Fruit fly (Drosophila melanogaster): ENCODE results near the gene Sfmbt.

Sfmbt gene

DNA sequence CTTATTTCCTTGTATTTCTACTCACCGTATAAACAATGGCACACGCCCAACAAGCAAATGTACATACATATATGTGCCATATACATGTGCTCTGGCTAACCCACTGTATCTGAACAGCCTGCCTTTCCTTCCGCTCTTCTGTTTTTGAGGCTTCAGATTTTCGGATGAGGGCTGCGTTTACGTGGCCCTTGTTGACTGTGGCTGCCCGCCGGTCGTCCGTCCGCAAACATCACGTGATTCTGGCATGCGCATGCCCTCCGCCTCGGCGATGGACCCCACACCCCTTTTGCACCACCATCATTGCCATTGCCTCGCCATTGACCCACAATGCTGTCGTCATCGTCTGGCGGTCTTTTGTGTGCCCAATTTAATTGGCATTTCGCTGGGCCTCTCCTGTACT, 28.7 kb upstream of the Sfmbt start (continued):
- TF ChIP-seq Ptx1 (GFP tag; IDR thresholded peaks at IDR 0.05) (no peak), Sox100B (GFP tag; optimal IDR thresholded peaks at IDR 0.05) (peak; percentile 9), CG10147 (GFP tag; optimal IDR thresholded peaks at IDR 0.05) (peak; percentile 3), CoRest (tag; optimal IDR thresholded peaks at IDR 0.05) (no peak), yki (optimal IDR thresholded peaks at IDR 0.05) (no peak), nerfin-2 (GFP tag; IDR thresholded peaks at IDR 0.05; ENCODE audit: partially characterized antibody) (no peak), stc (GFP tag; IDR thresholded peaks at IDR 0.05) (no peak), pho (GFP tag; optimal IDR thresholded peaks at IDR 0.05) (peak; percentile 64), hth (optimal IDR thresholded peaks at IDR 0.05) (no peak), Asciz (GFP tag; optimal IDR thresholded peaks at IDR 0.05) (no peak), gsb (GFP tag; IDR thresholded peaks at IDR 0.05) (no peak), lola (GFP tag; optimal IDR thresholded peaks at IDR 0.05) (no peak), crp (GFP tag; optimal IDR thresholded peaks at IDR 0.05) (peak in 1 of 2 experiments; percentile 7), CG2202 (tag; optimal IDR thresholded peaks at IDR 0.05) (peak; percentile 3), sna (GFP tag; IDR thresholded peaks at IDR 0.05; ENCODE audit: partially characterized antibody) (no peak), CG7745 (tag; optimal IDR thresholded peaks at IDR 0.05) (no peak), Hmr (GFP tag; optimal IDR thresholded peaks at IDR 0.05) (peak; percentile 55), jumu (GFP tag; optimal IDR thresholded peaks at IDR 0.05) (no peak), Neu2 (GFP tag; optimal IDR thresholded peaks at IDR 0.05; ENCODE audit: borderline replicate concordance) (no peak), Side (GFP tag; optimal IDR thresholded peaks at IDR 0.05) (peak; percentile 27), CG11504 (tag; optimal IDR thresholded peaks at IDR 0.05) (no peak), HmgZ (tag; optimal IDR thresholded peaks at IDR 0.05) (peak; percentile 7), luna (GFP tag; optimal IDR thresholded peaks at IDR 0.05) (no peak), tap (tag; optimal IDR thresholded peaks at IDR 0.05) (no peak), Fer1 (GFP tag; optimal IDR thresholded peaks at IDR 0.05) (peak; percentile 75), vnd (GFP tag; IDR thresholded peaks at IDR 0.05; ENCODE audit: partially characterized antibody) (no peak), CG15601 (tag; optimal IDR thresholded peaks at IDR 0.05) (peak; percentile 25), lbe (GFP tag; optimal IDR thresholded peaks at IDR 0.05) (no peak), CG2678 (tag; optimal IDR thresholded peaks at IDR 0.05) (peak; percentile 31), Nf-YB (GFP tag; optimal IDR thresholded peaks at IDR 0.05) (no peak), CG12219 (GFP tag; optimal IDR thresholded peaks at IDR 0.05) (no peak), crol (GFP tag; IDR thresholded peaks at IDR 0.05) (peak; percentile 81), Jarid2 (GFP tag; optimal IDR thresholded peaks at IDR 0.05) (no peak), danr (GFP tag; IDR thresholded peaks at IDR 0.05) (no peak), NfI (GFP tag; optimal IDR thresholded peaks at IDR 0.05) (peak; percentile 19), gfzf (GFP tag; optimal IDR thresholded peaks at IDR 0.05) (no peak), CG9727 (GFP tag; optimal IDR thresholded peaks at IDR 0.05) (peak; percentile 70), cas (GFP tag; IDR thresholded peaks at IDR 0.05) (no peak), CG3163 (GFP tag; optimal IDR thresholded peaks at IDR 0.05) (no peak), ATbp (GFP tag; optimal IDR thresholded peaks at IDR 0.05) (no peak), fd3F (GFP tag; optimal IDR thresholded peaks at IDR 0.05) (no peak), Trl (optimal IDR thresholded peaks at IDR 0.05) (peak in 1 of 2 experiments; percentile 12), Trl (GFP tag; optimal IDR thresholded peaks at IDR 0.05) (peak; percentile 32), CG2875 (GFP tag; optimal IDR thresholded peaks at IDR 0.05) (peak; percentile 10), Hr3 (GFP tag; optimal IDR thresholded peaks at IDR 0.05) (no peak), Xrp1 (GFP tag; IDR thresholded peaks at IDR 0.05) (peak; percentile 44; the same call in 1 of the 2 replicates), CG7357 (GFP tag; IDR thresholded peaks at IDR 0.05) (no peak), CG31388 (GFP tag; optimal IDR thresholded peaks at IDR 0.05) (no peak), CG8359 (GFP tag; optimal IDR thresholded peaks at IDR 0.05; ENCODE audit: borderline replicate concordance) (no peak), CG15696 (tag; optimal IDR thresholded peaks at IDR 0.05) (no peak), MESR4 (GFP tag; optimal IDR thresholded peaks at IDR 0.05) (no peak)
